Worm (Caenorhabditis elegans): Measurements from ENCODE around the gene popl-5.

DNA sequence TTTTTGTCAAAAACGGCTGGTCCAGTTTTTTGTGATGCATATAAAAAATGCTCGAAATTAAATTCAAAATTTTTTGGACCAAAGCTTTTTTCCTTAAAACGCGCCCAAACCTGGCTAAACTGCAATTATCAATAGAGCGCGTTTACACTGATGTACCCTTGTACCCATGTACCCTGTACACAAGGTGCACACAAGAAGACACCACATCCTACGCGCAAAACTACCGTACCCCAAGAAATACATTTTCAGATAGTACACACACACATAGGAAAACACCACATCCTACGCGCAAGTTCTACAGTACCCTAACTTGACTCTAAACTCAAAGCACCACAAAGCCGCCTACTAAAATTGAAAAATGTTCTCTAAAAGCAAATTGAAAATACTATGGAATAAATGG is 15.8 kb downstream of the popl-5 start:
- TF ChIP-seq ZK185.1 (tag; optimal IDR thresholded peaks at IDR 0.05; ENCODE audit: poor library complexity, severe bottlenecking) (no peak), unc-130 (GFP tag; optimal IDR thresholded peaks at IDR 0.05) (no peak), Y53G8AR.9 (GFP tag; conservative IDR thresholded peaks at IDR 0.05) (no peak), nhr-27 (tag; optimal IDR thresholded peaks at IDR 0.05) (no peak), lin-40 (tag; optimal IDR thresholded peaks at IDR 0.05) (no peak), gei-17 (GFP tag; optimal IDR thresholded peaks at IDR 0.05) (no peak), lsy-27 (tag; optimal IDR thresholded peaks at IDR 0.05; ENCODE audit: borderline replicate concordance, insufficient read depth) (no peak), xnd-1 (tag; optimal IDR thresholded peaks at IDR 0.05) (no peak)

Measured in whole organism, young adult.